Worm (Caenorhabditis elegans) whole organism, L4 larva: ENCODE results near the gene snt-7.

Experiments used
- T20F7.1 ChIP-seq: fragments of 200-800 bp; sonication (Bioruptor generic); optimal IDR thresholded peaks from 2 replicates; lab custom pipeline; 2018; ENCODE audit warnings: mild to moderate bottlenecking, missing genetic modification characterization, missing compliant biosample characterization
- Y5F2A.4 ChIP-seq: fragments of 200-800 bp; sonication (Bioruptor generic); optimal IDR thresholded peaks from 2 replicates; lab custom pipeline; 2018; ENCODE audit warnings: mild to moderate bottlenecking, missing genetic modification characterization, missing compliant biosample characterization
- aha-1 ChIP-seq: fragments of 150-350 bp; peaks from one replicate; lab custom pipeline; 2014; ENCODE audit warnings: missing biosample characterization, missing genetic modification characterization
- ceh-20 ChIP-seq: fragments of 200-800 bp; sonication (Bioruptor generic); IDR thresholded peaks from 2 replicates; pipeline ENCODE4 v1.3.6; 2022; ENCODE audit warnings: missing genetic modification reagents, missing genetic modification characterization, missing compliant biosample characterization
- ceh-28 ChIP-seq: fragments of 150-350 bp; optimal IDR thresholded peaks from 2 replicates; lab custom pipeline; 2014; ENCODE audit warnings: missing biosample characterization, missing genetic modification reagents, missing genetic modification characterization
- daf-16 ChIP-seq, 3 experiments: sonication (generic microtip); optimal IDR thresholded peaks; 2 replicates each; lab custom pipeline; 2016 to 2017; ENCODE audit warnings: missing genetic modification characterization in 3 of 3, missing genetic modification reagents in 3 of 3, mild to moderate bottlenecking in 2 of 3, missing compliant biosample characterization in 2 of 3, missing biosample characterization in 1 of 3, moderate library complexity in 1 of 3
- dmd-6 ChIP-seq: fragments of 200-800 bp; sonication (Bioruptor generic); IDR thresholded peaks from 2 replicates; pipeline ENCODE4 v1.3.6; 2022; ENCODE audit warnings: missing genetic modification reagents, missing genetic modification characterization, missing compliant biosample characterization
- dpl-1 ChIP-seq: fragments of 150-350 bp; optimal IDR thresholded peaks from 2 replicates; lab custom pipeline; 2014; ENCODE audit warnings: missing biosample characterization, missing genetic modification reagents, missing genetic modification characterization
- dve-1 ChIP-seq: sonication (generic microtip); optimal IDR thresholded peaks from 2 replicates; lab custom pipeline; 2017; ENCODE audit warnings: antibody characterized with exemption, mild to moderate bottlenecking, missing genetic modification characterization, missing compliant biosample characterization; ENCODE audit not compliant: insufficient read depth
- egl-27 ChIP-seq: sonication (generic microtip); optimal IDR thresholded peaks from 3 replicates; lab custom pipeline; 2017; ENCODE audit warnings: missing biosample characterization, missing genetic modification reagents, missing genetic modification characterization
- gei-8 ChIP-seq: fragments of 200-800 bp; sonication (Bioruptor generic); optimal IDR thresholded peaks from 2 replicates; lab custom pipeline; 2018; ENCODE audit warnings: mild to moderate bottlenecking, missing genetic modification characterization, missing compliant biosample characterization
- hif-1 ChIP-seq, 2 experiments: sonication (generic microtip); optimal IDR thresholded peaks; 2 replicates each; lab custom pipeline; 2016 to 2017; ENCODE audit warnings: missing compliant biosample characterization in 2 of 2, missing genetic modification characterization in 2 of 2, missing genetic modification reagents in 2 of 2, missing genotype in 2 of 2, mild to moderate bottlenecking in 1 of 2
- hlh-11 ChIP-seq: fragments of 200-800 bp; sonication (Bioruptor generic); optimal IDR thresholded peaks from 2 replicates; lab custom pipeline; 2018; ENCODE audit warnings: mild to moderate bottlenecking, missing genetic modification characterization, missing compliant biosample characterization
- hlh-30 ChIP-seq: sonication (generic microtip); optimal IDR thresholded peaks from 2 replicates; lab custom pipeline; 2017; ENCODE audit warnings: antibody characterized with exemption, mild to moderate bottlenecking, missing genetic modification characterization, missing compliant biosample characterization; ENCODE audit not compliant: insufficient read depth
- hmg-1.1 ChIP-seq: fragments of 200-800 bp; sonication (Bioruptor generic); IDR thresholded peaks from 2 replicates; pipeline ENCODE4 v1.3.6; 2022; ENCODE audit warnings: missing genetic modification reagents, missing genetic modification characterization, missing compliant biosample characterization
- lim-7 ChIP-seq: fragments of 200-800 bp; sonication (Bioruptor generic); IDR thresholded peaks from 2 replicates; pipeline ENCODE4 v1.3.6; 2022; ENCODE audit warnings: missing genetic modification characterization, missing compliant biosample characterization
- lin-1 ChIP-seq: fragments of 200-800 bp; sonication (Bioruptor generic); IDR thresholded peaks from 2 replicates; pipeline ENCODE4 v1.3.6; 2022; ENCODE audit warnings: missing genetic modification reagents, missing genetic modification characterization, missing compliant biosample characterization
- lsy-2 ChIP-seq, 2 experiments: fragments of 150-350 bp in 1 of 2; sonication (generic microtip) in 1 of 2; optimal IDR thresholded peaks; 2 replicates each; lab custom pipeline; 2014 to 2017; ENCODE audit warnings: missing biosample characterization in 2 of 2, missing genetic modification characterization in 2 of 2
- mdl-1 ChIP-seq, 2 experiments: fragments of 150-350 bp in 1 of 2; sonication (generic microtip) in 1 of 2; optimal IDR thresholded peaks; 2 replicates each; lab custom pipeline; 2014 to 2017; ENCODE audit warnings: missing biosample characterization in 2 of 2, missing genetic modification characterization in 2 of 2
- mep-1 ChIP-seq: fragments of 150-350 bp; sonication (generic microtip); optimal IDR thresholded peaks from 3 replicates; lab custom pipeline; 2014; ENCODE audit warnings: missing biosample characterization, missing genetic modification characterization
- mes-2 ChIP-seq: sonication (generic microtip); optimal IDR thresholded peaks from 2 replicates; lab custom pipeline; 2016; ENCODE audit warnings: missing genotype, mild to moderate bottlenecking, missing genetic modification characterization, missing compliant biosample characterization; ENCODE audit not compliant: poor library complexity, severe bottlenecking
- mxl-3 ChIP-seq: fragments of 200-800 bp; sonication (Bioruptor generic); optimal IDR thresholded peaks from 2 replicates; lab custom pipeline; 2018; ENCODE audit warnings: mild to moderate bottlenecking, missing genetic modification characterization, missing compliant biosample characterization
- nhr-102 ChIP-seq: sonication (generic microtip); optimal IDR thresholded peaks from 2 replicates; lab custom pipeline; 2016; ENCODE audit warnings: mild to moderate bottlenecking, missing genetic modification characterization, moderate library complexity, missing compliant biosample characterization
- nhr-28 ChIP-seq: fragments of 150-350 bp; optimal IDR thresholded peaks from 2 replicates; lab custom pipeline; 2014; ENCODE audit warnings: missing biosample characterization, missing genetic modification characterization
- nhr-48 ChIP-seq: sonication (generic microtip); optimal IDR thresholded peaks from 2 replicates; lab custom pipeline; 2016; ENCODE audit warnings: mild to moderate bottlenecking, missing genetic modification characterization, missing compliant biosample characterization
- nhr-6 ChIP-seq: fragments of 150-350 bp; optimal IDR thresholded peaks from 2 replicates; lab custom pipeline; 2014; ENCODE audit warnings: missing biosample characterization, missing genetic modification characterization
- nhr-77 ChIP-seq: fragments of 150-350 bp; optimal IDR thresholded peaks from 2 replicates; lab custom pipeline; 2014; ENCODE audit warnings: missing biosample characterization, missing genetic modification characterization
- pha-4 ChIP-seq, 2 experiments: fragments of 150-350 bp in 1 of 2; fragments of 200-800 bp in 1 of 2; sonication (Bioruptor generic) in 1 of 2; IDR thresholded peaks in 1 of 2; optimal IDR thresholded peaks in 1 of 2; 2 replicates each; pipeline versions ENCODE4 v1.3.6 to Lab custom; 2014 to 2022; ENCODE audit warnings: missing genetic modification characterization in 2 of 2, missing genetic modification reagents in 2 of 2, missing biosample characterization in 1 of 2, missing compliant biosample characterization in 1 of 2
- pqm-1 ChIP-seq: sonication (generic microtip); optimal IDR thresholded peaks from 2 replicates; lab custom pipeline; 2017; ENCODE audit warnings: missing biosample characterization, missing genetic modification characterization
- set-16 ChIP-seq: fragments of 200-800 bp; sonication (Bioruptor generic); IDR thresholded peaks from 2 replicates; pipeline ENCODE4 v1.3.6; 2022; ENCODE audit warnings: missing genetic modification reagents, missing genetic modification characterization, missing compliant biosample characterization
- skn-1 ChIP-seq: fragments of 150-350 bp; optimal IDR thresholded peaks from 2 replicates; lab custom pipeline; 2014; ENCODE audit warnings: missing biosample characterization, missing genetic modification characterization
- spr-3 ChIP-seq: fragments of 200-800 bp; sonication (Bioruptor generic); optimal IDR thresholded peaks from 2 replicates; lab custom pipeline; 2018; ENCODE audit warnings: mild to moderate bottlenecking, missing genetic modification characterization, missing compliant biosample characterization
- tra-1 ChIP-seq: fragments of 200-800 bp; sonication (Bioruptor generic); IDR thresholded peaks from 2 replicates; pipeline ENCODE4 v1.3.6; 2022; ENCODE audit warnings: missing genetic modification reagents, missing genetic modification characterization, missing compliant biosample characterization
- vab-7 ChIP-seq: fragments of 200-800 bp; sonication (Bioruptor generic); IDR thresholded peaks from 2 replicates; pipeline ENCODE4 v1.3.6; 2022; ENCODE audit warnings: missing genetic modification reagents, missing genetic modification characterization, missing compliant biosample characterization
- zfp-2 ChIP-seq: sonication (generic microtip); optimal IDR thresholded peaks from 2 replicates; lab custom pipeline; 2016; ENCODE audit warnings: mild to moderate bottlenecking, missing genetic modification characterization, missing compliant biosample characterization
- ztf-7 ChIP-seq: fragments of 150-350 bp; optimal IDR thresholded peaks from 2 replicates; lab custom pipeline; 2014; ENCODE audit warnings: missing biosample characterization, missing genetic modification characterization

Gene snt-7

ce11 chrX:15221865-15222551 is 23.1 kb upstream of the snt-7 start:
- TF ChIP-seq pqm-1 (tag; lab: Kevin White, UChicago) (peak; percentile 20), pha-4 (GFP tag; IDR thresholded peaks at IDR 0.05; lab: Robert Waterston, UW) (no peak), pha-4 (tag; optimal IDR thresholded peaks at IDR 0.05; lab: Kevin White, UChicago) (peak; percentile 81), daf-16 (GFP tag; optimal IDR thresholded peaks at IDR 0.05; lab: Kevin White, UChicago) (no peak), daf-16 (tag; optimal IDR thresholded peaks at IDR 0.05; lab: Kevin White, UChicago) (peak; percentile 62), mdl-1 (tag; optimal IDR thresholded peaks at IDR 0.05; lab: Kevin White, UChicago) (peak in 1 of 2 experiments; percentile 39), Y5F2A.4 (GFP tag; lab: Kevin White, UChicago) (no peak), hif-1 (tag; optimal IDR thresholded peaks at IDR 0.05; lab: Kevin White, UChicago) (peak in 1 of 2 experiments; percentile 68), T20F7.1 (GFP tag; lab: Kevin White, UChicago) (peak; percentile 19), lsy-2 (tag; optimal IDR thresholded peaks at IDR 0.05; lab: Kevin White, UChicago) (peak in 1 of 2 experiments; percentile 40), ztf-7 (tag; lab: Kevin White, UChicago) (peak; percentile 46), dpl-1 (no peak), nhr-28 (peak; percentile 68), lim-7 (GFP tag; lab: Robert Waterston, UW) (no peak), nhr-6 (tag; lab: Kevin White, UChicago) (peak; percentile 0), mes-2 (tag; lab: Kevin White, UChicago) (peak; percentile 26), nhr-48 (tag; lab: Kevin White, UChicago) (peak; percentile 10), dmd-6 (peak; percentile 70), hlh-11 (peak; percentile 59), nhr-102 (tag; lab: Kevin White, UChicago) (no peak), nhr-77 (tag; lab: Kevin White, UChicago) (peak; percentile 8), mep-1 (tag; lab: Kevin White, UChicago) (peak; percentile 22), ceh-28 (no peak), egl-27 (no peak), gei-8 (GFP tag; lab: Kevin White, UChicago) (no peak), ceh-20 (no peak), zfp-2 (tag; lab: Kevin White, UChicago) (no peak), lin-1 (GFP tag; lab: Robert Waterston, UW) (peak; percentile 42; the same call in 1 of the 2 replicates), dve-1 (tag; lab: Kevin White, UChicago) (peak; percentile 71), mxl-3 (GFP tag; lab: Kevin White, UChicago) (peak; percentile 79), hlh-30 (tag; lab: Kevin White, UChicago) (peak; percentile 70), tra-1 (GFP tag; lab: Robert Waterston, UW) (0 out of 2 replicates have a peak, but pooled peaks have one; percentile 15), spr-3 (GFP tag; lab: Kevin White, UChicago) (no peak)

ce11 chrX:15221107-15221506 is 22.2 kb upstream of the snt-7 start:
- TF ChIP-seq hmg-1.1 (GFP tag; lab: Robert Waterston, UW) (no peak), aha-1 (tag; lab: Kevin White, UChicago) (peak; percentile 61), vab-7 (GFP tag; lab: Robert Waterston, UW) (0 out of 2 replicates have a peak, but pooled peaks have one; percentile 25), set-16 (GFP tag; lab: Robert Waterston, UW) (peak; percentile 80), skn-1 (tag; lab: Kevin White, UChicago) (no peak)
